Worm (Caenorhabditis elegans): Measurements from ENCODE around the gene acs-6.

The acs-6 gene

ce11 chrII:7104794-7105613, 43.2 kb downstream of the acs-6 start, which contains the start of the genes farl-11 and rpl-33:
Gene farl-11, minus strand, starts transcription at chrII:7105035.
Gene rpl-33, plus strand, starts transcription at chrII:7105563.
- TF ChIP-seq tab-1 (GFP tag; IDR thresholded peaks at IDR 0.05), result no peak
- TF ChIP-seq ztf-29 (GFP tag; IDR thresholded peaks at IDR 0.05), result no peak
- TF ChIP-seq flt-1 (GFP tag; IDR thresholded peaks at IDR 0.05), result 0 out of 2 replicates have a peak, but pooled peaks have one; percentile 32
- TF ChIP-seq med-1 (GFP tag; optimal IDR thresholded peaks at IDR 0.05; ENCODE audit: insufficient read depth), result no peak
- peak; percentile 57; the same call in 1 of the 2 replicates for TF ChIP-seq ztf-23 (GFP tag; IDR thresholded peaks at IDR 0.05)
- no peak for TF ChIP-seq klf-2 (GFP tag; conservative IDR thresholded peaks at IDR 0.05)
- TF ChIP-seq ref-1 (GFP tag; conservative IDR thresholded peaks at IDR 0.05), result no peak

ce11 chrII:7106313-7106712, 44.5 kb downstream of the acs-6 start:
- no peak for TF ChIP-seq tab-1 (GFP tag; IDR thresholded peaks at IDR 0.05)
- no peak for TF ChIP-seq ztf-29 (GFP tag; IDR thresholded peaks at IDR 0.05)
- no peak for TF ChIP-seq ref-1 (GFP tag; conservative IDR thresholded peaks at IDR 0.05)
- TF ChIP-seq T22C8.4 (GFP tag; IDR thresholded peaks at IDR 0.05), result no peak
- no peak for TF ChIP-seq flt-1 (GFP tag; IDR thresholded peaks at IDR 0.05)
- TF ChIP-seq med-1 (GFP tag; optimal IDR thresholded peaks at IDR 0.05; ENCODE audit: insufficient read depth), result no peak
- TF ChIP-seq klf-2 (GFP tag; conservative IDR thresholded peaks at IDR 0.05), result no peak
- no peak for TF ChIP-seq cog-1 (tag; optimal IDR thresholded peaks at IDR 0.05)
- no peak for TF ChIP-seq ztf-23 (GFP tag; IDR thresholded peaks at IDR 0.05)

ce11 chrII:7109956-7110355, 48.1 kb downstream of the acs-6 start, which contains the start of gene F10E7.9:
Gene F10E7.9, minus strand, starts transcription at chrII:7110056.
- no peak for TF ChIP-seq ref-1 (GFP tag; conservative IDR thresholded peaks at IDR 0.05)

- TF ChIP-seq ztf-29 (GFP tag; IDR thresholded peaks at IDR 0.05), result no peak
- no peak for TF ChIP-seq flt-1 (GFP tag; IDR thresholded peaks at IDR 0.05)
Observed at ce11 chrII:7111012-7111656, 49.3 kb downstream of the acs-6 start.

ce11 chrII:7111657-7112049, 49.8 kb downstream of the acs-6 start, which contains the start of gene F10E7.5:
Gene F10E7.5, plus strand, starts transcription at chrII:7111978.
- TF ChIP-seq klf-2 (GFP tag; conservative IDR thresholded peaks at IDR 0.05) (no peak), ztf-29 (GFP tag; IDR thresholded peaks at IDR 0.05) (no peak), cog-1 (tag; optimal IDR thresholded peaks at IDR 0.05) (peak; percentile 35), T22C8.4 (GFP tag; IDR thresholded peaks at IDR 0.05) (no peak), flt-1 (GFP tag; IDR thresholded peaks at IDR 0.05) (no peak), ref-1 (GFP tag; conservative IDR thresholded peaks at IDR 0.05) (no peak), med-1 (GFP tag; optimal IDR thresholded peaks at IDR 0.05; ENCODE audit: insufficient read depth) (no peak), ztf-23 (GFP tag; IDR thresholded peaks at IDR 0.05) (no peak), tab-1 (GFP tag; IDR thresholded peaks at IDR 0.05) (no peak)

ce11 chrII:7112780-7113179, 51.0 kb downstream of the acs-6 start, which contains the start of gene F10E7.6:
Gene F10E7.6, plus strand, starts transcription at chrII:7113080.
- TF ChIP-seq ztf-29 (GFP tag; IDR thresholded peaks at IDR 0.05), result no peak
- no peak for TF ChIP-seq tab-1 (GFP tag; IDR thresholded peaks at IDR 0.05)
- TF ChIP-seq cog-1 (tag; optimal IDR thresholded peaks at IDR 0.05), result no peak
- no peak for TF ChIP-seq med-1 (GFP tag; optimal IDR thresholded peaks at IDR 0.05; ENCODE audit: insufficient read depth)
